Fruit fly (Drosophila melanogaster): ENCODE measurements around the gene Drsl6.

Gene Drsl6

DNA sequence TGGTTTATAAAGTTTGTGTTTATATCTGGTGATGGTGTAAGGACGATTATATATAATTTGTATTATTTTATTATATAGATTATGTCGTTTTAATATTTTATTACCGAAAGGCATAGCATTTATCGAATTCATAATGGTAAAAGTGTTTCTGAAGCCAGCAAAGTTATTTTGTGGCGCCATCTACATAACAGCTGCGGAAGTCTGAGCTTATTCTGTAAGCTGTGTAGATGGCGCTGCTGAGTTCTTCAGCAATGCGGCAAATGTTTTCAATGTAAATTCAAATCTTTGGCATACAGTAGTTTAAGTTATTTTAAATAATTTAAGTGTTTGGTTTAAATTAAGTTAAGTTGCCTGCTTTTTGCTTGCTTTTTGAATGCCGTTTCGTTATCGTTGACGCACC lies 47.8 kb downstream of the Drsl6 start (continued):
- TF ChIP-seq lov (optimal IDR thresholded peaks at IDR 0.05) (no peak), lov (GFP tag; IDR thresholded peaks at IDR 0.05) (peak; percentile 56; the same call in 1 of the 3 replicates), CG34376 (GFP tag; optimal IDR thresholded peaks at IDR 0.05) (no peak), CG16863 (GFP tag; optimal IDR thresholded peaks at IDR 0.05) (no peak), da (GFP tag; optimal IDR thresholded peaks at IDR 0.05) (no peak), Ssrp (tag; optimal IDR thresholded peaks at IDR 0.05) (no peak), CG17802 (tag; optimal IDR thresholded peaks at IDR 0.05) (peak; percentile 2), cato (GFP tag; optimal IDR thresholded peaks at IDR 0.05; ENCODE audit: borderline replicate concordance) (no peak), Sin3A (optimal IDR thresholded peaks at IDR 0.05) (no peak), tin (GFP tag; optimal IDR thresholded peaks at IDR 0.05) (peak; percentile 60), ftz-f1 (GFP tag; optimal IDR thresholded peaks at IDR 0.05) (no peak), inv (GFP tag; IDR thresholded peaks at IDR 0.05; ENCODE audit: partially characterized antibody) (no peak), CG4424 (GFP tag; optimal IDR thresholded peaks at IDR 0.05) (peak; percentile 39), BtbVII (GFP tag; optimal IDR thresholded peaks at IDR 0.05) (no peak), CG11560 (tag; IDR thresholded peaks at IDR 0.05) (no peak), Sry-β (GFP tag; optimal IDR thresholded peaks at IDR 0.05) (no peak), zfh2 (GFP tag; optimal IDR thresholded peaks at IDR 0.05) (no peak), CG12104 (GFP tag; optimal IDR thresholded peaks at IDR 0.05) (no peak), tio (GFP tag; optimal IDR thresholded peaks at IDR 0.05) (no peak), Mrtf (GFP tag; IDR thresholded peaks at IDR 0.05) (peak; percentile 35; the same call in 2 of the 3 replicates), danr (GFP tag; IDR thresholded peaks at IDR 0.05) (no peak), Oaz (GFP tag; IDR thresholded peaks at IDR 0.05) (peak; percentile 36; the same call in 1 of the 2 replicates), MBD-R2 (GFP tag; IDR thresholded peaks at IDR 0.05) (peak; percentile 18; the same call in 1 of the 2 replicates), CG1024 (GFP tag; IDR thresholded peaks at IDR 0.05) (peak; percentile 67), CG32767 (GFP tag; IDR thresholded peaks at IDR 0.05) (no peak), Ada2b (GFP tag; IDR thresholded peaks at IDR 0.05) (no peak; the same call in 1 of the 2 replicates), ham (GFP tag; IDR thresholded peaks at IDR 0.05) (no peak), CG2129 (GFP tag; IDR thresholded peaks at IDR 0.05; ENCODE audit: partially characterized antibody) (no peak), lbe (GFP tag; optimal IDR thresholded peaks at IDR 0.05) (no peak), Aef1 (GFP tag; IDR thresholded peaks at IDR 0.05) (peak; percentile 34; the same call in 1 of the 3 replicates), CG2712 (tag; optimal IDR thresholded peaks at IDR 0.05) (peak; percentile 49), sim (GFP tag; IDR thresholded peaks at IDR 0.05) (no peak), CG18619 (GFP tag; optimal IDR thresholded peaks at IDR 0.05) (no peak), Poxn (GFP tag; IDR thresholded peaks at IDR 0.05) (no peak), chm (GFP tag; IDR thresholded peaks at IDR 0.05) (no peak), ttk (GFP tag; IDR thresholded peaks at IDR 0.05) (peak; percentile 44), lola (GFP tag; optimal IDR thresholded peaks at IDR 0.05) (no peak), CG10147 (GFP tag; optimal IDR thresholded peaks at IDR 0.05) (no peak), p53 (GFP tag; optimal IDR thresholded peaks at IDR 0.05) (no peak), CG34422 (GFP tag; IDR thresholded peaks at IDR 0.05) (no peak), NC2α (GFP tag; optimal IDR thresholded peaks at IDR 0.05) (no peak), sisA (GFP tag; IDR thresholded peaks at IDR 0.05) (peak; percentile 56), Mad (GFP tag; optimal IDR thresholded peaks at IDR 0.05) (no peak), CHES-1-like (GFP tag; optimal IDR thresholded peaks at IDR 0.05) (no peak), CG11504 (tag; optimal IDR thresholded peaks at IDR 0.05) (no peak), dysf (GFP tag; IDR thresholded peaks at IDR 0.05) (peak; percentile 56; the same call in 2 of the 3 replicates), Rx (GFP tag; IDR thresholded peaks at IDR 0.05) (no peak), CG9215 (GFP tag; IDR thresholded peaks at IDR 0.05) (no peak), ewg (GFP tag; optimal IDR thresholded peaks at IDR 0.05) (no peak)

Measured in whole organism, embryonic.